Worm (Caenorhabditis elegans): ENCODE results near the gene pkc-1.
A peak's percentile ranks its signal among the peaks of the same experiment; 100 is the strongest.

ce11 chrV:12025683-12026082, 6.3 kb downstream of the pkc-1 start:
- TF ChIP-seq sptf-1 (tag; optimal IDR thresholded peaks at IDR 0.05) = no peak
- TF ChIP-seq pqm-1 (tag; optimal IDR thresholded peaks at IDR 0.05) = no peak
- TF ChIP-seq dpl-1 (GFP tag; optimal IDR thresholded peaks at IDR 0.05) = peak in 1 of 3 experiments; percentile 6
- no peak for TF ChIP-seq nhr-20 (tag; optimal IDR thresholded peaks at IDR 0.05)
- no peak for TF ChIP-seq blmp-1 (tag; optimal IDR thresholded peaks at IDR 0.05)
- no peak for TF ChIP-seq aly-2 (tag; optimal IDR thresholded peaks at IDR 0.05)
- no peak for TF ChIP-seq ama-1 (optimal IDR thresholded peaks at IDR 0.05)

Data from whole organism, L1 larva.